Worm (Caenorhabditis elegans): Measurements from ENCODE around the gene Y32G9A.12.

DNA sequence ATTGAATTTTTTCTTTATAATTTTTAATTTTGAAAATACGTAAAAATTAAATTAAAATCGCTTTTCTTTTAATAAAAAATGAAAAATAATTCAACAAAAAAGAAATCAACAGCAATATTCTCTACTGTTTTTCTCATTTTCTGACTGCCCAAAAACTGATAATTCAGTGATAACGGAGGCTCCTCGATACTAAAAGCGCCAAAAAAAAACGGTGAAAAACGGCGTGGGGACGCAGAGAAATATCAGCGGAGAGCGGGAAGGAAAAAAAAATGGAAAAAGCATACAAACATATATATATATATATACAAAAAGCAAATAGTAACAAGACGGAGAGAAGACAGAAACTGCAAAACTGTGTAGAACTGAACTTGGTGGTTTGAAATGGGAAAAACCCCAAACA is 36.9 kb downstream of the Y32G9A.12 start:
- TF ChIP-seq ama-1 (optimal IDR thresholded peaks at IDR 0.05) = no peak
- no peak for TF ChIP-seq ama-1 (GFP tag; optimal IDR thresholded peaks at IDR 0.05)
- no peak for TF ChIP-seq die-1 (tag; optimal IDR thresholded peaks at IDR 0.05)
- no peak for TF ChIP-seq hmg-20 (GFP tag; IDR thresholded peaks at IDR 0.05)
- TF ChIP-seq lin-54 (GFP tag; optimal IDR thresholded peaks at IDR 0.05) = no peak
- TF ChIP-seq attf-6 (GFP tag; IDR thresholded peaks at IDR 0.05) = no peak
- TF ChIP-seq pha-4 (tag; optimal IDR thresholded peaks at IDR 0.05) = no peak
- TF ChIP-seq Y79H2A.3 (GFP tag; conservative IDR thresholded peaks at IDR 0.05) = no peak
- TF ChIP-seq F39B2.1 (GFP tag; IDR thresholded peaks at IDR 0.05) = no peak
- no peak for TF ChIP-seq T07F8.4 (tag; optimal IDR thresholded peaks at IDR 0.05)
- TF ChIP-seq ztf-28 (GFP tag; IDR thresholded peaks at IDR 0.05) = no peak
- TF ChIP-seq attf-5 (GFP tag; optimal IDR thresholded peaks at IDR 0.05) = no peak

Measured in whole organism, young adult.